Fruit fly (Drosophila melanogaster) whole organism, embryonic: ENCODE results near the gene peng.

ENCODE experiments used
- CG10979 ChIP-seq: fragments of 200-800 bp; sonication (Bioruptor generic); optimal IDR thresholded peaks from 2 replicates; lab custom pipeline; 2018; ENCODE audit warnings: missing biosample characterization, mild to moderate bottlenecking, missing genetic modification characterization, moderate library complexity
- CG1233 ChIP-seq: fragments of 200-800 bp; sonication (Bioruptor generic); optimal IDR thresholded peaks from 4 replicates; lab custom pipeline; 2018; ENCODE audit warnings: missing biosample characterization, mild to moderate bottlenecking, missing genetic modification characterization
- CG12942 ChIP-seq: fragments of 200-800 bp; sonication (Bioruptor generic); optimal IDR thresholded peaks from 3 replicates; lab custom pipeline; 2016; ENCODE audit warnings: missing biosample characterization, missing genetic modification characterization
- CG13287 ChIP-seq: fragments of 200-800 bp; sonication (Bioruptor generic); IDR thresholded peaks from 2 replicates; pipeline ENCODE4 v1.3.6; 2022; ENCODE audit warnings: missing biosample characterization, missing genetic modification characterization; ENCODE audit not compliant: partially characterized antibody
- CG13424 ChIP-seq: fragments of 200-800 bp; sonication (Bioruptor generic); optimal IDR thresholded peaks from 2 replicates; lab custom pipeline; 2019; ENCODE audit warnings: missing biosample characterization, mild to moderate bottlenecking, missing genetic modification characterization, moderate library complexity
- CG2129 ChIP-seq: fragments of 200-800 bp; sonication (Bioruptor generic); IDR thresholded peaks from 2 replicates; pipeline ENCODE4 v1.3.6; 2022; ENCODE audit warnings: missing biosample characterization, missing genetic modification characterization; ENCODE audit not compliant: partially characterized antibody
- CG2875 ChIP-seq: fragments of 200-800 bp; sonication (Bioruptor generic); optimal IDR thresholded peaks from 2 replicates; lab custom pipeline; 2017; ENCODE audit warnings: missing biosample characterization, mild to moderate bottlenecking, missing genetic modification characterization, missing genetic modification reagents
- CG3995 ChIP-seq: fragments of 200-800 bp; sonication (Bioruptor generic); optimal IDR thresholded peaks from 3 replicates; lab custom pipeline; 2016; ENCODE audit warnings: missing biosample characterization, missing genetic modification characterization
- CG4282 ChIP-seq: fragments of 200-800 bp; sonication (Bioruptor generic); optimal IDR thresholded peaks from 2 replicates; lab custom pipeline; 2016; ENCODE audit warnings: missing biosample characterization, missing genetic modification characterization
- CG4360 ChIP-seq: fragments of 200-800 bp; sonication (Bioruptor generic); IDR thresholded peaks from 2 replicates; pipeline ENCODE4 v1.3.6; 2022; ENCODE audit warnings: missing biosample characterization, missing genetic modification characterization
- CG4730 ChIP-seq: fragments of 200-800 bp; sonication (Bioruptor generic); IDR thresholded peaks from 2 replicates; pipeline ENCODE4 v1.3.6; 2022; ENCODE audit warnings: missing biosample characterization, missing genetic modification characterization
- CG6654 ChIP-seq: fragments of 200-800 bp; sonication (Bioruptor generic); optimal IDR thresholded peaks from 2 replicates; lab custom pipeline; 2017; ENCODE audit warnings: missing biosample characterization, mild to moderate bottlenecking, missing genetic modification characterization
- D ChIP-seq, 2 experiments: fragments of 200-800 bp in 1 of 2; fragments of >200 bp in 1 of 2; sonication (Bioruptor generic) in 1 of 2; optimal IDR thresholded peaks; 2 replicates in 1 of 2; 3 replicates in 1 of 2; lab custom pipeline; 2017; ENCODE audit warnings: mild to moderate bottlenecking in 1 of 2, missing biosample characterization in 1 of 2, missing genetic modification characterization in 1 of 2, missing genetic modification reagents in 1 of 2
- D19B ChIP-seq: fragments of 200-800 bp; sonication (Bioruptor generic); optimal IDR thresholded peaks from 2 replicates; lab custom pipeline; 2017; ENCODE audit warnings: missing biosample characterization, mild to moderate bottlenecking, missing genetic modification characterization
- Dref ChIP-seq: fragments of 200-800 bp; sonication (Bioruptor generic); IDR thresholded peaks from 2 replicates; pipeline ENCODE4 v1.3.6; 2022; ENCODE audit warnings: missing biosample characterization, missing genetic modification characterization
- ERR ChIP-seq: fragments of 200-800 bp; sonication (Bioruptor generic); optimal IDR thresholded peaks from 2 replicates; lab custom pipeline; 2016; ENCODE audit warnings: missing biosample characterization, missing genetic modification characterization
- HmgD ChIP-seq: fragments of 200-800 bp; sonication (Bioruptor generic); optimal IDR thresholded peaks from 3 replicates; lab custom pipeline; 2016; ENCODE audit warnings: missing biosample characterization, missing genetic modification characterization
- MBD-R2 ChIP-seq: fragments of 200-800 bp; sonication (Bioruptor generic); IDR thresholded peaks from 2 replicates; pipeline ENCODE4 v1.3.6; 2022; ENCODE audit warnings: missing biosample characterization, missing genetic modification characterization
- NC2α ChIP-seq: fragments of 200-800 bp; sonication (Bioruptor generic); optimal IDR thresholded peaks from 2 replicates; lab custom pipeline; 2016; ENCODE audit warnings: missing biosample characterization, missing genetic modification characterization
- NK7.1 ChIP-seq: fragments of 200-800 bp; sonication (Bioruptor generic); optimal IDR thresholded peaks from 3 replicates; lab custom pipeline; 2016; ENCODE audit warnings: missing biosample characterization, missing genetic modification characterization
- Nf-YB ChIP-seq: fragments of 200-800 bp; sonication (Bioruptor generic); optimal IDR thresholded peaks from 3 replicates; lab custom pipeline; 2019; ENCODE audit warnings: missing biosample characterization, mild to moderate bottlenecking, missing genetic modification characterization, moderate library complexity
- PHDP ChIP-seq: fragments of 200-800 bp; sonication (Bioruptor generic); optimal IDR thresholded peaks from 3 replicates; lab custom pipeline; 2018; ENCODE audit warnings: missing biosample characterization, mild to moderate bottlenecking, missing genetic modification characterization, moderate library complexity
- Spps ChIP-seq: fragments of 200-800 bp; sonication (Bioruptor generic); optimal IDR thresholded peaks from 2 replicates; lab custom pipeline; 2018; ENCODE audit warnings: missing biosample characterization, mild to moderate bottlenecking, missing genetic modification characterization
- TFAM ChIP-seq: fragments of 200-800 bp; sonication (Bioruptor generic); optimal IDR thresholded peaks from 2 replicates; lab custom pipeline; 2017; ENCODE audit warnings: missing biosample characterization, missing genetic modification characterization, inconsistent platforms
- Taf1 ChIP-seq: fragments of 200-800 bp; sonication (Bioruptor generic); IDR thresholded peaks from 2 replicates; pipeline ENCODE4 v1.3.6; 2022; ENCODE audit warnings: missing biosample characterization, missing genetic modification characterization
- ash1 ChIP-seq: fragments of 200-800 bp; sonication (Bioruptor generic); optimal IDR thresholded peaks from 2 replicates; lab custom pipeline; 2018; ENCODE audit warnings: missing biosample characterization, mild to moderate bottlenecking, missing genetic modification characterization
- az2 ChIP-seq: fragments of 200-800 bp; sonication (Bioruptor generic); optimal IDR thresholded peaks from 3 replicates; lab custom pipeline; 2016; ENCODE audit warnings: missing biosample characterization, missing genetic modification characterization
- bbx ChIP-seq: fragments of 200-800 bp; sonication (Bioruptor generic); IDR thresholded peaks from 2 replicates; pipeline ENCODE4 v1.3.6; 2022; ENCODE audit warnings: missing biosample characterization, missing genetic modification characterization; ENCODE audit not compliant: partially characterized antibody
- en ChIP-seq: fragments of 200-800 bp; sonication (Bioruptor generic); optimal IDR thresholded peaks from 2 replicates; lab custom pipeline; 2016; ENCODE audit warnings: missing biosample characterization, missing genetic modification characterization
- eve ChIP-seq, 2 experiments: fragments of >200 bp; optimal IDR thresholded peaks; 2 replicates each; lab custom pipeline; 2017; ENCODE audit warnings: missing biosample characterization in 2 of 2, missing genetic modification characterization in 2 of 2
- fd3F ChIP-seq: fragments of 200-800 bp; sonication (Bioruptor generic); optimal IDR thresholded peaks from 2 replicates; lab custom pipeline; 2018; ENCODE audit warnings: missing biosample characterization, mild to moderate bottlenecking, missing genetic modification characterization, moderate library complexity
- fd64A ChIP-seq: fragments of 200-800 bp; sonication (Bioruptor generic); optimal IDR thresholded peaks from 3 replicates; lab custom pipeline; 2018; ENCODE audit warnings: missing biosample characterization, mild to moderate bottlenecking, missing genetic modification characterization
- grau ChIP-seq: fragments of 200-800 bp; optimal IDR thresholded peaks from 3 replicates; lab custom pipeline; 2019; ENCODE audit warnings: missing biosample characterization, mild to moderate bottlenecking, missing genetic modification characterization, moderate library complexity
- gro ChIP-seq: fragments of 200-800 bp; sonication (Bioruptor generic); optimal IDR thresholded peaks from 2 replicates; lab custom pipeline; 2016; ENCODE audit warnings: missing biosample characterization, missing genetic modification characterization
- lbe ChIP-seq: fragments of 200-800 bp; sonication (Bioruptor generic); optimal IDR thresholded peaks from 2 replicates; lab custom pipeline; 2016; ENCODE audit warnings: missing biosample characterization, mild to moderate bottlenecking, missing genetic modification characterization
- nerfin-2 ChIP-seq: fragments of 200-800 bp; sonication (Bioruptor generic); IDR thresholded peaks from 2 replicates; pipeline ENCODE4 v1.3.6; 2022; ENCODE audit warnings: missing biosample characterization, missing genetic modification characterization; ENCODE audit not compliant: partially characterized antibody
- p53 ChIP-seq: fragments of 200-800 bp; sonication (Bioruptor generic); optimal IDR thresholded peaks from 2 replicates; lab custom pipeline; 2016; ENCODE audit warnings: missing biosample characterization, missing genetic modification characterization
- pan ChIP-seq, 4 experiments: fragments of >200 bp in 3 of 4; fragments of 200-800 bp in 1 of 4; sonication (Bioruptor generic) in 1 of 4; optimal IDR thresholded peaks in 3 of 4; IDR thresholded peaks in 1 of 4; 2 replicates each; pipeline versions ENCODE4 v1.3.6 to Lab custom; 2017 to 2022; ENCODE audit warnings: missing biosample characterization in 2 of 4, missing genetic modification characterization in 2 of 4, mixed read lengths in 1 of 4
- pho ChIP-seq: fragments of 200-800 bp; sonication (Bioruptor generic); optimal IDR thresholded peaks from 2 replicates; lab custom pipeline; 2016; ENCODE audit warnings: missing biosample characterization, missing genetic modification characterization
- psq ChIP-seq: fragments of 200-800 bp; sonication (Bioruptor generic); optimal IDR thresholded peaks from 2 replicates; lab custom pipeline; 2017; ENCODE audit warnings: missing biosample characterization, missing genetic modification characterization
- pzg ChIP-seq: fragments of 200-800 bp; sonication (Bioruptor generic); optimal IDR thresholded peaks from 3 replicates; lab custom pipeline; 2018; ENCODE audit warnings: missing biosample characterization, mild to moderate bottlenecking, missing genetic modification characterization, moderate library complexity
- sd ChIP-seq: fragments of 200-800 bp; sonication (Bioruptor generic); optimal IDR thresholded peaks from 3 replicates; lab custom pipeline; 2018; ENCODE audit warnings: missing biosample characterization, mild to moderate bottlenecking, missing genetic modification characterization, moderate library complexity
- sens ChIP-seq: fragments of 200-800 bp; sonication (Bioruptor generic); peaks from one replicate; lab custom pipeline; 2016; ENCODE audit warnings: missing biosample characterization, missing genetic modification characterization
- stwl ChIP-seq: fragments of 200-800 bp; sonication (Bioruptor generic); optimal IDR thresholded peaks from 3 replicates; lab custom pipeline; 2018; ENCODE audit warnings: missing biosample characterization, mild to moderate bottlenecking, missing genetic modification characterization, moderate library complexity
- trem ChIP-seq: fragments of 200-800 bp; optimal IDR thresholded peaks from 3 replicates; lab custom pipeline; 2019; ENCODE audit warnings: missing biosample characterization, mild to moderate bottlenecking, missing genetic modification characterization, moderate library complexity
- unpg ChIP-seq: fragments of 200-800 bp; sonication (Bioruptor generic); optimal IDR thresholded peaks from 3 replicates; lab custom pipeline; 2018; ENCODE audit warnings: missing biosample characterization, mild to moderate bottlenecking, missing genetic modification characterization, moderate library complexity
- wdn ChIP-seq: fragments of 200-800 bp; sonication (Bioruptor generic); IDR thresholded peaks from 2 replicates; pipeline ENCODE4 v1.3.6; 2022; ENCODE audit warnings: missing biosample characterization, missing genetic modification characterization
- zen ChIP-seq: fragments of 200-800 bp; sonication (Bioruptor generic); optimal IDR thresholded peaks from 3 replicates; lab custom pipeline; 2018; ENCODE audit warnings: missing biosample characterization, mild to moderate bottlenecking, missing genetic modification characterization, moderate library complexity

The peng gene

dm6 chrX:21369149-21369988, 19.7 kb upstream of the peng start (continued):
- TF ChIP-seq CG4360 = peak; percentile 76
- no peak for TF ChIP-seq Dref (GFP tag; lab: Robert Waterston, UW)
- no peak for TF ChIP-seq en (GFP tag; lab: Kevin White, UChicago)
- TF ChIP-seq HmgD (GFP tag; lab: Kevin White, UChicago) = no peak
- TF ChIP-seq CG6654 (GFP tag; lab: Kevin White, UChicago) = no peak
- TF ChIP-seq psq = no peak
- no peak for TF ChIP-seq D (optimal IDR thresholded peaks at IDR 0.05; lab: Kevin White, UChicago)
- TF ChIP-seq D (GFP tag; optimal IDR thresholded peaks at IDR 0.05; lab: Kevin White, UChicago) = no peak
- TF ChIP-seq trem (tag; lab: Kevin White, UChicago) = peak; percentile 31
- TF ChIP-seq CG3995 (GFP tag; lab: Kevin White, UChicago) = peak; percentile 81
- peak; percentile 54 for TF ChIP-seq bbx (GFP tag; lab: Robert Waterston, UW)
- TF ChIP-seq CG12942 (GFP tag; lab: Kevin White, UChicago) = no peak
- no peak for TF ChIP-seq Taf1 (GFP tag; lab: Robert Waterston, UW)
- TF ChIP-seq TFAM (GFP tag; lab: Kevin White, UChicago) = no peak
- no peak for TF ChIP-seq NC2α (GFP tag; lab: Kevin White, UChicago)
- no peak for TF ChIP-seq ash1 (GFP tag; lab: Kevin White, UChicago)
- no peak for TF ChIP-seq gro
- TF ChIP-seq sd = peak; percentile 44
- no peak for TF ChIP-seq CG2129 (GFP tag; lab: Robert Waterston, UW)
- TF ChIP-seq fd64A (GFP tag; lab: Kevin White, UChicago) = no peak
- peak; percentile 17 for TF ChIP-seq stwl (tag; lab: Kevin White, UChicago)
- no peak for TF ChIP-seq p53 (GFP tag; lab: Kevin White, UChicago)
- no peak for TF ChIP-seq fd3F (GFP tag; lab: Kevin White, UChicago)
- TF ChIP-seq pho (GFP tag; lab: Kevin White, UChicago) = no peak
- TF ChIP-seq lbe (GFP tag; lab: Kevin White, UChicago) = no peak
- TF ChIP-seq grau (tag; lab: Kevin White, UChicago) = no peak
- no peak for TF ChIP-seq CG1233 (GFP tag; lab: Kevin White, UChicago)
- no peak for TF ChIP-seq CG4282 (GFP tag; lab: Kevin White, UChicago)
- no peak for TF ChIP-seq az2
- no peak for TF ChIP-seq D19B (GFP tag; lab: Kevin White, UChicago)
- no peak for TF ChIP-seq wdn (GFP tag; lab: Robert Waterston, UW)
- TF ChIP-seq pzg = peak; percentile 14
- TF ChIP-seq CG4730 (GFP tag; lab: Robert Waterston, UW) = no peak
- TF ChIP-seq eve (GFP tag; optimal IDR thresholded peaks at IDR 0.05; lab: Kevin White, UChicago) = peak in 1 of 2 experiments; percentile 81
- TF ChIP-seq CG13287 (GFP tag; lab: Robert Waterston, UW) = peak; percentile 18; the same call in 1 of the 2 replicates
- TF ChIP-seq CG2875 = no peak
- no peak for TF ChIP-seq NK7.1 (GFP tag; lab: Kevin White, UChicago)
- TF ChIP-seq MBD-R2 (GFP tag; lab: Robert Waterston, UW) = peak; percentile 16; the same call in 1 of the 2 replicates
- TF ChIP-seq zen (tag; lab: Kevin White, UChicago) = peak; percentile 28
- TF ChIP-seq ERR (GFP tag; lab: Kevin White, UChicago) = no peak
- no peak for TF ChIP-seq CG13424 (tag; lab: Kevin White, UChicago)
- TF ChIP-seq PHDP (tag; lab: Kevin White, UChicago) = no peak
- TF ChIP-seq unpg (GFP tag; lab: Kevin White, UChicago) = no peak
- no peak for TF ChIP-seq pan (optimal IDR thresholded peaks at IDR 0.05; lab: Kevin White, UChicago)
- no peak for TF ChIP-seq pan (GFP tag; optimal IDR thresholded peaks at IDR 0.05 in 1 of 2, IDR thresholded peaks at IDR 0.05 in 1 of 2)
- TF ChIP-seq CG10979 (tag; lab: Kevin White, UChicago) = no peak
- TF ChIP-seq sens = peak; percentile 54
- no peak for TF ChIP-seq Nf-YB (GFP tag; lab: Kevin White, UChicago)
- TF ChIP-seq nerfin-2 (GFP tag; lab: Robert Waterston, UW) = no peak
- no peak for TF ChIP-seq Spps (tag; lab: Kevin White, UChicago)
